Fruit fly (Drosophila melanogaster): ENCODE data around the gene cm.

cm gene

dm6 chrX:6985182-6985851 is 25.6 kb downstream of the cm start (continued):
- TF ChIP-seq CG6683 (GFP tag; optimal IDR thresholded peaks at IDR 0.05) (peak; percentile 45), CG12155 (GFP tag; optimal IDR thresholded peaks at IDR 0.05) (peak; percentile 67), odd (GFP tag; optimal IDR thresholded peaks at IDR 0.05) (peak; percentile 38), nerfin-1 (tag; optimal IDR thresholded peaks at IDR 0.05) (peak; percentile 59), prd (optimal IDR thresholded peaks at IDR 0.05) (no peak), prd (GFP tag; IDR thresholded peaks at IDR 0.05) (peak; percentile 81), Hey (tag; optimal IDR thresholded peaks at IDR 0.05) (no peak), CG8944 (GFP tag; optimal IDR thresholded peaks at IDR 0.05) (peak; percentile 68), CG32772 (GFP tag; IDR thresholded peaks at IDR 0.05) (peak; percentile 68), Side (GFP tag; optimal IDR thresholded peaks at IDR 0.05) (peak; percentile 83), CG1024 (GFP tag; IDR thresholded peaks at IDR 0.05) (peak; percentile 73), CG1792 (GFP tag; optimal IDR thresholded peaks at IDR 0.05) (peak; percentile 54), Six4 (GFP tag; optimal IDR thresholded peaks at IDR 0.05) (peak; percentile 58), CG3838 (GFP tag; optimal IDR thresholded peaks at IDR 0.05) (peak; percentile 49), CrebB (tag; optimal IDR thresholded peaks at IDR 0.05) (peak; percentile 53), Mad (GFP tag; optimal IDR thresholded peaks at IDR 0.05) (peak; percentile 68), nmo (GFP tag; optimal IDR thresholded peaks at IDR 0.05) (peak; percentile 90), CG6254 (GFP tag; optimal IDR thresholded peaks at IDR 0.05) (peak; percentile 71), Blimp-1 (GFP tag; optimal IDR thresholded peaks at IDR 0.05) (peak; percentile 85), Aef1 (GFP tag; IDR thresholded peaks at IDR 0.05) (peak; percentile 24; the same call in 1 of the 3 replicates), CG5245 (GFP tag; optimal IDR thresholded peaks at IDR 0.05) (peak; percentile 76), CG7928 (GFP tag; optimal IDR thresholded peaks at IDR 0.05) (no peak), CG17186 (GFP tag; optimal IDR thresholded peaks at IDR 0.05) (no peak), Mes4 (GFP tag; optimal IDR thresholded peaks at IDR 0.05) (peak; percentile 72), Dek (tag; optimal IDR thresholded peaks at IDR 0.05) (peak; percentile 44), Elba2 (GFP tag; optimal IDR thresholded peaks at IDR 0.05) (peak; percentile 28), z (GFP tag; IDR thresholded peaks at IDR 0.05) (0 out of 3 replicates have a peak, but pooled peaks have one; percentile 33), CG12299 (tag; optimal IDR thresholded peaks at IDR 0.05) (peak; percentile 35), bab2 (GFP tag; optimal IDR thresholded peaks at IDR 0.05) (peak; percentile 80), CG11093 (GFP tag; IDR thresholded peaks at IDR 0.05) (peak; percentile 65), CG11398 (GFP tag; optimal IDR thresholded peaks at IDR 0.05) (peak; percentile 74), az2 (GFP tag; optimal IDR thresholded peaks at IDR 0.05) (peak; percentile 87), tio (GFP tag; optimal IDR thresholded peaks at IDR 0.05) (peak; percentile 77), Bteb2 (GFP tag; optimal IDR thresholded peaks at IDR 0.05) (peak; percentile 67), ci (GFP tag; IDR thresholded peaks at IDR 0.05) (peak; percentile 87), CG8478 (optimal IDR thresholded peaks at IDR 0.05) (no peak), bigmax (GFP tag; optimal IDR thresholded peaks at IDR 0.05) (no peak), CG6272 (GFP tag; IDR thresholded peaks at IDR 0.05) (peak; percentile 39; the same call in 1 of the 2 replicates), ssp (GFP tag; IDR thresholded peaks at IDR 0.05) (peak; percentile 61), Sox102F (GFP tag; optimal IDR thresholded peaks at IDR 0.05) (peak; percentile 77), klu (GFP tag; IDR thresholded peaks at IDR 0.05) (no peak), fru (optimal IDR thresholded peaks at IDR 0.05) (no peak), MTF-1 (GFP tag; optimal IDR thresholded peaks at IDR 0.05; ENCODE audit: borderline replicate concordance) (peak; percentile 24), CG10321 (GFP tag; IDR thresholded peaks at IDR 0.05) (no peak), Eip74EF (GFP tag; optimal IDR thresholded peaks at IDR 0.05) (peak in 1 of 2 experiments; percentile 70), CoRest (tag; optimal IDR thresholded peaks at IDR 0.05) (peak; percentile 77), cad (GFP tag; optimal IDR thresholded peaks at IDR 0.05) (no peak), scrt (GFP tag; optimal IDR thresholded peaks at IDR 0.05) (peak; percentile 89), Hmr (GFP tag; optimal IDR thresholded peaks at IDR 0.05) (peak; percentile 51), CG17359 (tag; optimal IDR thresholded peaks at IDR 0.05) (peak; percentile 77), CG6654 (GFP tag; optimal IDR thresholded peaks at IDR 0.05) (peak; percentile 55)
